Fruit fly (Drosophila melanogaster) whole organism, prepupa: ENCODE results near the gene Hs6st.

Experiments used
- Blimp-1 ChIP-seq: fragments of 200-800 bp; sonication (Bioruptor generic); optimal IDR thresholded peaks from 3 replicates; lab custom pipeline; 2017; ENCODE audit warnings: missing biosample characterization, missing genetic modification characterization, mild to moderate bottlenecking, moderate library complexity, missing genetic modification reagents
- CG10631 ChIP-seq: fragments of 200-800 bp; sonication (Bioruptor generic); optimal IDR thresholded peaks from 2 replicates; lab custom pipeline; 2016; ENCODE audit warnings: missing biosample characterization, missing genetic modification characterization
- CG11294 ChIP-seq: fragments of 200-800 bp; sonication (Bioruptor generic); IDR thresholded peaks from 2 replicates; pipeline ENCODE4 v1.3.6; 2022; ENCODE audit warnings: missing biosample characterization, missing genetic modification characterization
- CG15336 ChIP-seq: fragments of 200-800 bp; sonication (Bioruptor generic); IDR thresholded peaks from 2 replicates; pipeline ENCODE4 v1.3.6; 2022; ENCODE audit warnings: missing biosample characterization, missing genetic modification characterization
- CG1621 ChIP-seq: fragments of 200-800 bp; sonication (Bioruptor generic); optimal IDR thresholded peaks from 3 replicates; lab custom pipeline; 2018; ENCODE audit warnings: missing biosample characterization, mild to moderate bottlenecking, missing genetic modification characterization
- CG16779 ChIP-seq: fragments of 200-800 bp; sonication (Bioruptor generic); optimal IDR thresholded peaks from 3 replicates; lab custom pipeline; 2017; ENCODE audit warnings: missing biosample characterization, mild to moderate bottlenecking, missing genetic modification characterization
- CG3032 ChIP-seq: fragments of 200-800 bp; optimal IDR thresholded peaks from 2 replicates; lab custom pipeline; 2019; ENCODE audit warnings: missing biosample characterization, mild to moderate bottlenecking, missing genetic modification characterization, moderate library complexity
- CG31627 ChIP-seq: fragments of 200-800 bp; sonication (Bioruptor generic); optimal IDR thresholded peaks from 3 replicates; lab custom pipeline; 2016; ENCODE audit warnings: missing biosample characterization, missing genetic modification characterization
- CG32006 ChIP-seq: fragments of 200-800 bp; sonication (Bioruptor generic); optimal IDR thresholded peaks from 3 replicates; lab custom pipeline; 2017; ENCODE audit warnings: missing biosample characterization, mild to moderate bottlenecking, missing genetic modification characterization
- CG34406 ChIP-seq: fragments of 200-800 bp; sonication (Bioruptor generic); optimal IDR thresholded peaks from 3 replicates; lab custom pipeline; 2016; ENCODE audit warnings: missing biosample characterization, missing genetic modification characterization
- CG3919 ChIP-seq: fragments of 200-800 bp; sonication (Bioruptor generic); optimal IDR thresholded peaks from 3 replicates; lab custom pipeline; 2016; ENCODE audit warnings: missing biosample characterization, missing genetic modification characterization
- CG4318 ChIP-seq: fragments of 200-800 bp; sonication (Bioruptor generic); optimal IDR thresholded peaks from 3 replicates; lab custom pipeline; 2017; ENCODE audit warnings: missing biosample characterization, mild to moderate bottlenecking, missing genetic modification characterization
- CG6276 ChIP-seq: fragments of 200-800 bp; sonication (Bioruptor generic); optimal IDR thresholded peaks from 2 replicates; lab custom pipeline; 2017; ENCODE audit warnings: missing biosample characterization, mild to moderate bottlenecking, missing genetic modification characterization
- CG6854 ChIP-seq: fragments of 200-800 bp; sonication (Bioruptor generic); optimal IDR thresholded peaks from 2 replicates; lab custom pipeline; 2017; ENCODE audit warnings: missing biosample characterization, mild to moderate bottlenecking, missing genetic modification characterization
- CG8119 ChIP-seq: fragments of 200-800 bp; sonication (Bioruptor generic); IDR thresholded peaks from 3 replicates; pipeline ENCODE4 v1.3.6; 2022; ENCODE audit warnings: missing biosample characterization, missing genetic modification characterization
- CG8632 ChIP-seq: fragments of 200-800 bp; sonication (Bioruptor generic); optimal IDR thresholded peaks from 3 replicates; lab custom pipeline; 2016; ENCODE audit warnings: missing biosample characterization, missing genetic modification characterization
- CG9139 ChIP-seq: fragments of 200-800 bp; sonication (Bioruptor generic); optimal IDR thresholded peaks from 3 replicates; lab custom pipeline; 2017; ENCODE audit warnings: missing biosample characterization, mild to moderate bottlenecking, missing genetic modification characterization
- Eip93F ChIP-seq: fragments of 200-800 bp; sonication (Bioruptor generic); optimal IDR thresholded peaks from 2 replicates; lab custom pipeline; 2016; ENCODE audit warnings: missing biosample characterization, mild to moderate bottlenecking, missing genetic modification characterization
- Ets96B ChIP-seq: fragments of 200-800 bp; optimal IDR thresholded peaks from 2 replicates; lab custom pipeline; 2019; ENCODE audit warnings: missing biosample characterization, mild to moderate bottlenecking, missing genetic modification characterization, moderate library complexity
- Gug ChIP-seq: fragments of 200-800 bp; sonication (Bioruptor generic); IDR thresholded peaks from 2 replicates; pipeline ENCODE4 v1.3.6; 2022; ENCODE audit warnings: missing biosample characterization, missing genetic modification characterization
- Hr39 ChIP-seq: fragments of 200-800 bp; sonication (Bioruptor generic); optimal IDR thresholded peaks from 2 replicates; lab custom pipeline; 2016; ENCODE audit warnings: missing biosample characterization, missing genetic modification characterization
- Hr4 ChIP-seq: fragments of 200-800 bp; sonication (Bioruptor generic); optimal IDR thresholded peaks from 3 replicates; lab custom pipeline; 2016; ENCODE audit warnings: missing biosample characterization, missing genetic modification characterization
- Lpt ChIP-seq: fragments of 200-800 bp; sonication (Bioruptor generic); optimal IDR thresholded peaks from 3 replicates; lab custom pipeline; 2016; ENCODE audit warnings: missing biosample characterization, missing genetic modification characterization
- Met ChIP-seq: fragments of 200-800 bp; sonication (Bioruptor generic); optimal IDR thresholded peaks from 3 replicates; lab custom pipeline; 2016; ENCODE audit warnings: missing biosample characterization, missing genetic modification characterization
- Smox ChIP-seq: fragments of 200-800 bp; sonication (Bioruptor generic); optimal IDR thresholded peaks from 3 replicates; lab custom pipeline; 2016; ENCODE audit warnings: missing biosample characterization, missing genetic modification characterization
- Sox102F ChIP-seq: fragments of 200-800 bp; sonication (Bioruptor generic); optimal IDR thresholded peaks from 2 replicates; lab custom pipeline; 2016; ENCODE audit warnings: missing biosample characterization, mild to moderate bottlenecking, missing genetic modification characterization
- Sox14 ChIP-seq: fragments of 200-800 bp; sonication (Bioruptor generic); optimal IDR thresholded peaks from 3 replicates; lab custom pipeline; 2016; ENCODE audit warnings: missing biosample characterization, missing genetic modification characterization
- acj6 ChIP-seq: fragments of 200-800 bp; sonication (Bioruptor generic); optimal IDR thresholded peaks from 3 replicates; lab custom pipeline; 2016; ENCODE audit warnings: missing biosample characterization, missing genetic modification characterization
- cyc ChIP-seq: fragments of 200-800 bp; sonication (Bioruptor generic); optimal IDR thresholded peaks from 3 replicates; lab custom pipeline; 2016; ENCODE audit warnings: missing biosample characterization, missing genetic modification characterization
- dac ChIP-seq: fragments of 200-800 bp; sonication (Bioruptor generic); optimal IDR thresholded peaks from 2 replicates; lab custom pipeline; 2017; ENCODE audit warnings: missing biosample characterization, mild to moderate bottlenecking, missing genetic modification characterization
- dsx ChIP-seq: fragments of 200-800 bp; optimal IDR thresholded peaks from 3 replicates; lab custom pipeline; 2019; ENCODE audit warnings: missing biosample characterization, mild to moderate bottlenecking, missing genetic modification characterization, moderate library complexity; ENCODE audit not compliant: poor library complexity, severe bottlenecking
- eg ChIP-seq: fragments of 200-800 bp; sonication (Bioruptor generic); IDR thresholded peaks from 3 replicates; pipeline ENCODE4 v1.3.6; 2022; ENCODE audit warnings: missing biosample characterization, missing genetic modification characterization
- esn ChIP-seq: fragments of 200-800 bp; sonication (Bioruptor generic); optimal IDR thresholded peaks from 2 replicates; lab custom pipeline; 2016; ENCODE audit warnings: missing biosample characterization, mild to moderate bottlenecking, missing genetic modification characterization, moderate library complexity
- fd59A ChIP-seq: fragments of 200-800 bp; sonication (Bioruptor generic); optimal IDR thresholded peaks from 2 replicates; lab custom pipeline; 2017; ENCODE audit warnings: missing biosample characterization, mild to moderate bottlenecking, missing genetic modification characterization, missing genetic modification reagents
- fd85E ChIP-seq: fragments of 200-800 bp; sonication (Bioruptor generic); optimal IDR thresholded peaks from 3 replicates; lab custom pipeline; 2016; ENCODE audit warnings: missing biosample characterization, missing genetic modification characterization
- net ChIP-seq: fragments of 200-800 bp; sonication (Bioruptor generic); optimal IDR thresholded peaks from 3 replicates; lab custom pipeline; 2016; ENCODE audit warnings: missing biosample characterization, missing genetic modification characterization
- pdm3 ChIP-seq: fragments of 200-800 bp; sonication (Bioruptor generic); optimal IDR thresholded peaks from 3 replicates; lab custom pipeline; 2016; ENCODE audit warnings: missing biosample characterization, missing genetic modification characterization
- salr ChIP-seq, 2 experiments: fragments of 200-800 bp; sonication (Bioruptor generic); optimal IDR thresholded peaks; 3 replicates each; lab custom pipeline; 2016 to 2018; ENCODE audit warnings: missing biosample characterization in 2 of 2, missing genetic modification characterization in 2 of 2, mild to moderate bottlenecking in 1 of 2
- spab ChIP-seq: fragments of 200-800 bp; sonication (Bioruptor generic); optimal IDR thresholded peaks from 2 replicates; lab custom pipeline; 2017; ENCODE audit warnings: missing biosample characterization, mild to moderate bottlenecking, missing genetic modification characterization, missing genetic modification reagents
- vri ChIP-seq: fragments of 200-800 bp; sonication (Bioruptor generic); optimal IDR thresholded peaks from 3 replicates; lab custom pipeline; 2016; ENCODE audit warnings: missing biosample characterization, mild to moderate bottlenecking, missing genetic modification characterization

Hs6st gene

dm6 chr3R:20035887-20036286 lies 27.6 kb upstream of the Hs6st start, which contains the start of gene Regnase-1 (continued):
- TF ChIP-seq CG8632 (GFP tag; lab: Kevin White, UChicago) (peak; percentile 82), CG4318 (GFP tag; lab: Kevin White, UChicago) (no peak), CG6276 (GFP tag; lab: Kevin White, UChicago) (no peak), CG32006 (peak; percentile 47), fd85E (GFP tag; lab: Kevin White, UChicago) (peak; percentile 84), Gug (GFP tag; lab: Robert Waterston, UW) (no peak), CG34406 (GFP tag; lab: Kevin White, UChicago) (peak; percentile 87), Smox (GFP tag; lab: Kevin White, UChicago) (peak; percentile 77), CG16779 (tag; lab: Kevin White, UChicago) (no peak), CG6854 (GFP tag; lab: Kevin White, UChicago) (peak; percentile 96), CG11294 (GFP tag; lab: Robert Waterston, UW) (0 out of 2 replicates have a peak, but pooled peaks have one; percentile 19), vri (GFP tag; lab: Kevin White, UChicago) (no peak), CG1621 (tag; lab: Kevin White, UChicago) (peak; percentile 81), CG31627 (GFP tag; lab: Kevin White, UChicago) (peak; percentile 78), dsx (GFP tag; lab: Kevin White, UChicago) (peak; percentile 73), net (GFP tag; lab: Kevin White, UChicago) (peak; percentile 85), Blimp-1 (GFP tag; lab: Kevin White, UChicago) (peak; percentile 77), Ets96B (no peak), dac (peak; percentile 51), eg (GFP tag; lab: Robert Waterston, UW) (peak; percentile 88), Met (GFP tag; lab: Kevin White, UChicago) (peak; percentile 89), CG8119 (GFP tag; lab: Robert Waterston, UW) (no peak), Hr4 (GFP tag; lab: Kevin White, UChicago) (peak; percentile 49), salr (GFP tag; optimal IDR thresholded peaks at IDR 0.05; lab: Kevin White, UChicago) (peak; percentile 25 to 82), Sox102F (no peak), CG15336 (GFP tag; lab: Robert Waterston, UW) (no peak; the same call in 1 of the 2 replicates), CG10631 (GFP tag; lab: Kevin White, UChicago) (peak; percentile 65), Hr39 (GFP tag; lab: Kevin White, UChicago) (peak; percentile 71), cyc (GFP tag; lab: Kevin White, UChicago) (peak; percentile 77), Sox14 (GFP tag; lab: Kevin White, UChicago) (peak; percentile 69), fd59A (GFP tag; lab: Kevin White, UChicago) (peak; percentile 45), spab (GFP tag; lab: Kevin White, UChicago) (peak; percentile 64), Lpt (peak; percentile 29), CG9139 (GFP tag; lab: Kevin White, UChicago) (peak; percentile 87), CG3919 (GFP tag; lab: Kevin White, UChicago) (peak; percentile 90), Eip93F (GFP tag; lab: Kevin White, UChicago) (no peak), CG3032 (tag; lab: Kevin White, UChicago) (peak; percentile 76), acj6 (GFP tag; lab: Kevin White, UChicago) (peak; percentile 74), pdm3 (GFP tag; lab: Kevin White, UChicago) (peak; percentile 85)

- no peak for TF ChIP-seq Hr4 (GFP tag; lab: Kevin White, UChicago)
- no peak for TF ChIP-seq CG6854 (GFP tag; lab: Kevin White, UChicago)
- TF ChIP-seq esn: peak; percentile 46
- TF ChIP-seq fd59A (GFP tag; lab: Kevin White, UChicago): no peak
Measured at dm6 chr3R:20031764-20032079, 23.4 kb upstream of the Hs6st start, which contains the start of gene idc. Gene idc, plus strand, starts transcription at chr3R:20031823.
